Fruit fly (Drosophila melanogaster) whole organism, embryonic: ENCODE data around the gene CG11600.

ENCODE experiments used
- Awh ChIP-seq: fragments of 200-800 bp; sonication (Bioruptor generic); IDR thresholded peaks from 2 replicates; pipeline ENCODE4, ENCODE4 v1.3.6; 2022; ENCODE audit warnings: missing biosample characterization, missing genetic modification characterization
- CG10431 ChIP-seq: fragments of 200-800 bp; sonication (Bioruptor generic); optimal IDR thresholded peaks from 3 replicates; lab custom pipeline; 2018; ENCODE audit warnings: missing biosample characterization, mild to moderate bottlenecking, missing genetic modification characterization
- CG10654 ChIP-seq: fragments of 200-800 bp; sonication (Bioruptor generic); optimal IDR thresholded peaks from 2 replicates; lab custom pipeline; 2016; ENCODE audit warnings: missing biosample characterization, missing genetic modification characterization
- CG11695 ChIP-seq: fragments of 200-800 bp; sonication (Bioruptor generic); IDR thresholded peaks from 3 replicates; pipeline ENCODE4 v1.3.6; 2022; ENCODE audit warnings: missing biosample characterization, missing genetic modification characterization
- CG12155 ChIP-seq: fragments of 200-800 bp; sonication (Bioruptor generic); optimal IDR thresholded peaks from 3 replicates; lab custom pipeline; 2016; ENCODE audit warnings: missing biosample characterization, missing genetic modification characterization
- CG12299 ChIP-seq: fragments of 200-800 bp; sonication (Bioruptor generic); optimal IDR thresholded peaks from 2 replicates; lab custom pipeline; 2018; ENCODE audit warnings: missing biosample characterization, mild to moderate bottlenecking, missing genetic modification characterization
- CG12769 ChIP-seq: fragments of 200-800 bp; sonication (Bioruptor generic); optimal IDR thresholded peaks from 2 replicates; lab custom pipeline; 2019; ENCODE audit warnings: missing biosample characterization, mild to moderate bottlenecking, missing genetic modification characterization, moderate library complexity
- CG14965 ChIP-seq: fragments of 200-800 bp; sonication (Bioruptor generic); optimal IDR thresholded peaks from 2 replicates; lab custom pipeline; 2016; ENCODE audit warnings: missing biosample characterization, missing genetic modification characterization, borderline replicate concordance
- CG30403 ChIP-seq: fragments of 200-800 bp; sonication (Bioruptor generic); optimal IDR thresholded peaks from 3 replicates; lab custom pipeline; 2016; ENCODE audit warnings: missing biosample characterization, missing genetic modification characterization
- CG32767 ChIP-seq: fragments of 200-800 bp; sonication (Bioruptor generic); IDR thresholded peaks from 2 replicates; pipeline ENCODE4 v1.3.6; 2022; ENCODE audit warnings: missing biosample characterization, missing genetic modification characterization
- CG3281 ChIP-seq: fragments of 200-800 bp; sonication (Bioruptor generic); optimal IDR thresholded peaks from 3 replicates; lab custom pipeline; 2017; ENCODE audit warnings: missing biosample characterization, mild to moderate bottlenecking, missing genetic modification characterization
- CG33557 ChIP-seq: fragments of 200-800 bp; sonication (Bioruptor generic); optimal IDR thresholded peaks from 2 replicates; lab custom pipeline; 2019; ENCODE audit warnings: missing biosample characterization, mild to moderate bottlenecking, missing genetic modification characterization, moderate library complexity
- CG3847 ChIP-seq: fragments of 200-800 bp; sonication (Bioruptor generic); IDR thresholded peaks from 2 replicates; pipeline ENCODE4 v1.3.6; 2022; ENCODE audit warnings: missing biosample characterization, missing genetic modification characterization
- CG5245 ChIP-seq: fragments of 200-800 bp; sonication (Bioruptor generic); optimal IDR thresholded peaks from 3 replicates; lab custom pipeline; 2016; ENCODE audit warnings: missing biosample characterization, missing genetic modification characterization
- CG7786 ChIP-seq: fragments of 200-800 bp; sonication (Bioruptor generic); optimal IDR thresholded peaks from 2 replicates; lab custom pipeline; 2016; ENCODE audit warnings: missing biosample characterization, missing genetic modification characterization
- CG8478 ChIP-seq: fragments of >200 bp; optimal IDR thresholded peaks from 2 replicates; lab custom pipeline; 2018
- CG9932 ChIP-seq: fragments of 200-800 bp; sonication (Bioruptor generic); IDR thresholded peaks from 2 replicates; pipeline ENCODE4 v1.3.6; 2022; ENCODE audit warnings: missing biosample characterization, missing genetic modification characterization
- D ChIP-seq, 2 experiments: fragments of 200-800 bp in 1 of 2; fragments of >200 bp in 1 of 2; sonication (Bioruptor generic) in 1 of 2; optimal IDR thresholded peaks; 2 replicates in 1 of 2; 3 replicates in 1 of 2; lab custom pipeline; 2017; ENCODE audit warnings: mild to moderate bottlenecking in 1 of 2, missing biosample characterization in 1 of 2, missing genetic modification characterization in 1 of 2, missing genetic modification reagents in 1 of 2
- D19A ChIP-seq: fragments of 200-800 bp; optimal IDR thresholded peaks from 3 replicates; lab custom pipeline; 2019; ENCODE audit warnings: missing biosample characterization, mild to moderate bottlenecking, missing genetic modification characterization, moderate library complexity
- Dll ChIP-seq: fragments of 200-800 bp; sonication (Bioruptor generic); IDR thresholded peaks from 4 replicates; pipeline ENCODE4 v1.3.6; 2022; ENCODE audit warnings: missing biosample characterization, missing genetic modification characterization; ENCODE audit not compliant: partially characterized antibody
- Doc2 ChIP-seq: fragments of 200-800 bp; sonication (Bioruptor generic); IDR thresholded peaks from 2 replicates; pipeline ENCODE4 v1.3.6; 2022; ENCODE audit warnings: missing biosample characterization, missing genetic modification characterization
- GATAe ChIP-seq: fragments of 200-800 bp; sonication (Bioruptor generic); conservative IDR thresholded peaks from 2 replicates; pipeline ENCODE4 v1.3.6; 2022; ENCODE audit warnings: missing biosample characterization, missing genetic modification characterization
- Hmx ChIP-seq: fragments of 200-800 bp; sonication (Bioruptor generic); optimal IDR thresholded peaks from 2 replicates; lab custom pipeline; 2016; ENCODE audit warnings: missing biosample characterization, missing genetic modification characterization
- Jarid2 ChIP-seq: fragments of 200-800 bp; sonication (Bioruptor generic); optimal IDR thresholded peaks from 3 replicates; lab custom pipeline; 2017; ENCODE audit warnings: mild to moderate bottlenecking, missing biosample characterization, missing genetic modification reagents, missing genetic modification characterization
- Lhr ChIP-seq: fragments of 200-800 bp; sonication (Bioruptor generic); optimal IDR thresholded peaks from 3 replicates; lab custom pipeline; 2017; ENCODE audit warnings: mild to moderate bottlenecking, missing biosample characterization, missing genetic modification reagents, missing genetic modification characterization
- MTF-1 ChIP-seq: fragments of 200-800 bp; sonication (Bioruptor generic); optimal IDR thresholded peaks from 2 replicates; lab custom pipeline; 2018; ENCODE audit warnings: missing biosample characterization, mild to moderate bottlenecking, missing genetic modification characterization, borderline replicate concordance
- Med ChIP-seq: fragments of 200-800 bp; sonication (Bioruptor generic); peaks from one replicate; lab custom pipeline; 2016; ENCODE audit warnings: missing biosample characterization, missing genetic modification characterization, mild to moderate bottlenecking, inconsistent platforms, moderate library complexity
- NFAT ChIP-seq: fragments of 200-800 bp; sonication (Bioruptor generic); IDR thresholded peaks from 2 replicates; pipeline ENCODE4 v1.3.6; 2022; ENCODE audit warnings: missing biosample characterization, missing genetic modification characterization
- NfI ChIP-seq: fragments of 200-800 bp; sonication (Bioruptor generic); optimal IDR thresholded peaks from 3 replicates; lab custom pipeline; 2018; ENCODE audit warnings: missing biosample characterization, mild to moderate bottlenecking, missing genetic modification characterization, moderate library complexity
- PHDP ChIP-seq: fragments of 200-800 bp; sonication (Bioruptor generic); optimal IDR thresholded peaks from 3 replicates; lab custom pipeline; 2018; ENCODE audit warnings: missing biosample characterization, mild to moderate bottlenecking, missing genetic modification characterization, moderate library complexity
- Ptx1 ChIP-seq: fragments of 200-800 bp; sonication (Bioruptor generic); IDR thresholded peaks from 2 replicates; pipeline ENCODE4 v1.3.6; 2022; ENCODE audit warnings: missing biosample characterization, missing genetic modification characterization
- TFAM ChIP-seq: fragments of 200-800 bp; sonication (Bioruptor generic); optimal IDR thresholded peaks from 2 replicates; lab custom pipeline; 2017; ENCODE audit warnings: missing biosample characterization, missing genetic modification characterization, inconsistent platforms
- Tbp ChIP-seq: fragments of >200 bp; optimal IDR thresholded peaks from 2 replicates; lab custom pipeline; 2018; ENCODE audit warnings: missing biosample characterization, missing genetic modification characterization
- YL-1 ChIP-seq: fragments of 200-800 bp; sonication (Bioruptor generic); optimal IDR thresholded peaks from 3 replicates; lab custom pipeline; 2017; ENCODE audit warnings: missing biosample characterization, mild to moderate bottlenecking, missing genetic modification characterization
- al ChIP-seq: fragments of 200-800 bp; sonication (Bioruptor generic); IDR thresholded peaks from 2 replicates; pipeline ENCODE4 v1.3.6; 2022; ENCODE audit warnings: missing biosample characterization, missing genetic modification characterization
- ap ChIP-seq: fragments of 200-800 bp; sonication (Bioruptor generic); IDR thresholded peaks from 2 replicates; pipeline ENCODE4 v1.3.6; 2022; ENCODE audit warnings: missing biosample characterization, missing genetic modification characterization
- bab2 ChIP-seq: fragments of 200-800 bp; sonication (Bioruptor generic); optimal IDR thresholded peaks from 2 replicates; lab custom pipeline; 2016; ENCODE audit warnings: missing biosample characterization, missing genetic modification characterization
- bsh ChIP-seq, 2 experiments: fragments of 200-800 bp; sonication (Bioruptor generic); optimal IDR thresholded peaks; 2 replicates each; lab custom pipeline; 2017 to 2018; ENCODE audit warnings: mild to moderate bottlenecking in 2 of 2, missing biosample characterization in 2 of 2, missing genetic modification characterization in 2 of 2, moderate library complexity in 1 of 2
- chif ChIP-seq, 2 experiments: fragments of 200-800 bp; sonication (Bioruptor generic); optimal IDR thresholded peaks; 3 replicates each; lab custom pipeline; 2016; ENCODE audit warnings: missing biosample characterization in 2 of 2, missing genetic modification characterization in 2 of 2
- emc ChIP-seq: fragments of 200-800 bp; sonication (Bioruptor generic); optimal IDR thresholded peaks from 2 replicates; lab custom pipeline; 2016; ENCODE audit warnings: missing biosample characterization, missing genetic modification characterization
- mam ChIP-seq: fragments of 200-800 bp; sonication (Bioruptor generic); optimal IDR thresholded peaks from 3 replicates; lab custom pipeline; 2016; ENCODE audit warnings: missing biosample characterization, missing genetic modification characterization
- pfk ChIP-seq: fragments of 200-800 bp; sonication (Bioruptor generic); optimal IDR thresholded peaks from 2 replicates; lab custom pipeline; 2018; ENCODE audit warnings: missing biosample characterization, mild to moderate bottlenecking, missing genetic modification characterization, moderate library complexity
- pho ChIP-seq: fragments of 200-800 bp; sonication (Bioruptor generic); optimal IDR thresholded peaks from 2 replicates; lab custom pipeline; 2016; ENCODE audit warnings: missing biosample characterization, missing genetic modification characterization
- pnt ChIP-seq: fragments of 200-800 bp; sonication (Bioruptor generic); optimal IDR thresholded peaks from 3 replicates; lab custom pipeline; 2016; ENCODE audit warnings: missing biosample characterization, missing genetic modification characterization
- sd ChIP-seq: fragments of 200-800 bp; sonication (Bioruptor generic); optimal IDR thresholded peaks from 3 replicates; lab custom pipeline; 2018; ENCODE audit warnings: missing biosample characterization, mild to moderate bottlenecking, missing genetic modification characterization, moderate library complexity
- shn ChIP-seq: fragments of 200-800 bp; sonication (Bioruptor generic); optimal IDR thresholded peaks from 3 replicates; lab custom pipeline; 2016; ENCODE audit warnings: missing biosample characterization, missing genetic modification characterization
- slp2 ChIP-seq: fragments of 200-800 bp; sonication (Bioruptor generic); optimal IDR thresholded peaks from 2 replicates; lab custom pipeline; 2016; ENCODE audit warnings: missing biosample characterization, missing genetic modification characterization
- sr ChIP-seq: fragments of 200-800 bp; sonication (Bioruptor generic); IDR thresholded peaks from 3 replicates; pipeline ENCODE4 v1.3.6; 2022; ENCODE audit warnings: missing biosample characterization, missing genetic modification characterization
- tin ChIP-seq: fragments of 200-800 bp; sonication (Bioruptor generic); optimal IDR thresholded peaks from 3 replicates; lab custom pipeline; 2016; ENCODE audit warnings: missing biosample characterization, missing genetic modification characterization

Gene CG11600

dm6 chr3R:12653511-12654252 lies 17.3 kb downstream of the CG11600 start (continued):
- TF ChIP-seq CG5245 (GFP tag; lab: Kevin White, UChicago), result peak; percentile 58
- TF ChIP-seq Tbp (GFP tag; lab: Kevin White, UChicago), result no peak
- TF ChIP-seq NFAT (GFP tag; lab: Robert Waterston, UW), result peak; percentile 52; the same call in 1 of the 2 replicates
- TF ChIP-seq chif (GFP tag; optimal IDR thresholded peaks at IDR 0.05; lab: Kevin White, UChicago), result peak; percentile 75 to 77
- TF ChIP-seq al (GFP tag; lab: Robert Waterston, UW), result peak; percentile 80
- peak; percentile 78 for TF ChIP-seq pnt (GFP tag; lab: Kevin White, UChicago)
- no peak for TF ChIP-seq CG14965 (GFP tag; lab: Kevin White, UChicago)
- TF ChIP-seq MTF-1 (GFP tag; lab: Kevin White, UChicago), result no peak
- TF ChIP-seq NfI (GFP tag; lab: Kevin White, UChicago), result peak; percentile 87
- peak; percentile 66 for TF ChIP-seq CG12299 (tag; lab: Kevin White, UChicago)
- no peak for TF ChIP-seq CG10431 (GFP tag; lab: Kevin White, UChicago)
- TF ChIP-seq bsh (GFP tag; optimal IDR thresholded peaks at IDR 0.05; lab: Kevin White, UChicago), result peak in 1 of 2 experiments; percentile 71
- TF ChIP-seq pfk (GFP tag; lab: Kevin White, UChicago), result no peak
- peak; percentile 80 for TF ChIP-seq mam
- no peak for TF ChIP-seq D (optimal IDR thresholded peaks at IDR 0.05; lab: Kevin White, UChicago)
- TF ChIP-seq D (GFP tag; optimal IDR thresholded peaks at IDR 0.05; lab: Kevin White, UChicago), result peak; percentile 84
- peak; percentile 81 for TF ChIP-seq shn (GFP tag; lab: Kevin White, UChicago)
- TF ChIP-seq TFAM, result no peak
- no peak; the same call in 2 of the 3 replicates for TF ChIP-seq sr (GFP tag; lab: Robert Waterston, UW)
- TF ChIP-seq slp2, result peak; percentile 84
- peak; percentile 78 for TF ChIP-seq ap
- TF ChIP-seq CG7786, result peak; percentile 84
- TF ChIP-seq CG12769, result peak; percentile 66
- TF ChIP-seq CG30403, result peak; percentile 84
- TF ChIP-seq D19A, result peak; percentile 68
- TF ChIP-seq Lhr (GFP tag; lab: Kevin White, UChicago), result peak; percentile 33
- peak; percentile 52 for TF ChIP-seq emc
- TF ChIP-seq sd, result no peak
- TF ChIP-seq tin, result peak; percentile 74
- TF ChIP-seq pho (GFP tag; lab: Kevin White, UChicago), result peak; percentile 55
- peak; percentile 81 for TF ChIP-seq CG10654 (GFP tag; lab: Kevin White, UChicago)
- peak; percentile 76 for TF ChIP-seq bab2
- no peak for TF ChIP-seq Hmx (GFP tag; lab: Kevin White, UChicago)
- TF ChIP-seq CG8478, result no peak
- peak; percentile 39 for TF ChIP-seq GATAe (GFP tag; lab: Robert Waterston, UW)
- peak; percentile 85; the same call in 2 of the 3 replicates for TF ChIP-seq CG11695
- TF ChIP-seq CG3847 (GFP tag; lab: Robert Waterston, UW), result peak; percentile 78
- peak; percentile 97 for TF ChIP-seq Med
- peak; percentile 73; the same call in 1 of the 2 replicates for TF ChIP-seq Awh
- TF ChIP-seq Ptx1 (GFP tag; lab: Robert Waterston, UW), result peak; percentile 91
- TF ChIP-seq Dll, result no peak
- peak; percentile 62 for TF ChIP-seq YL-1
- TF ChIP-seq CG33557, result no peak
- peak; percentile 87 for TF ChIP-seq CG32767 (GFP tag; lab: Robert Waterston, UW)
- TF ChIP-seq CG12155 (GFP tag; lab: Kevin White, UChicago), result peak; percentile 57
- 0 out of 2 replicates have a peak, but pooled peaks have one; percentile 38 for TF ChIP-seq Doc2 (GFP tag; lab: Robert Waterston, UW)
- peak; percentile 81 for TF ChIP-seq CG3281
- peak; percentile 32 for TF ChIP-seq Jarid2 (GFP tag; lab: Kevin White, UChicago)
- TF ChIP-seq PHDP, result peak; percentile 87
- TF ChIP-seq CG9932 (GFP tag; lab: Robert Waterston, UW), result peak; percentile 76
